Worm (Caenorhabditis elegans): ENCODE measurements around the gene C40A11.6.

DNA sequence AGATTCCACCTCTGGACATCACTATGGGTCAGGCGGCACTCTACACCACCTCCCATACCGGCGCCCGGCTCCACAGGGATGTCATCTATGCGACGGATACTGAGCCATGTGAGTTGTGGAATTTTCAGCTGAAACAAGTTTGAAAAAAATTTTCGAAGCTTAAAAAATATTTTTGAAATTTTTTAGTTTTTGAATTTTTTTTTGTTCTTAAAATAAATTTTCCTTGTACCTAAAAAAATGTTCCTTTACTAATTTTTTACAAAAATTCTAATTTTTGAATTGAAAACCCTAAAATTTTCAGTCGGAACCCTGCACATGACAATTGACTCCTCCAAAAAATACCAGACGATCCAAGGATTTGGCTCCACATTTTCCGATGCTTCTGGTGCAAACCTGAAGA lies 32.3 kb upstream of the C40A11.6 start:
- TF ChIP-seq mep-1 (tag; optimal IDR thresholded peaks at IDR 0.05) (no peak), fos-1 (tag; optimal IDR thresholded peaks at IDR 0.05) (no peak), isw-1 (GFP tag; IDR thresholded peaks at IDR 0.05) (no peak), aha-1 (tag; optimal IDR thresholded peaks at IDR 0.05) (no peak), nhr-237 (tag; optimal IDR thresholded peaks at IDR 0.05) (no peak), unc-62 (GFP tag; optimal IDR thresholded peaks at IDR 0.05) (no peak), snpc-4 (tag; optimal IDR thresholded peaks at IDR 0.05) (no peak), egl-27 (tag; optimal IDR thresholded peaks at IDR 0.05) (no peak)
